Fruit fly (Drosophila melanogaster) whole organism, embryonic: Measurements from ENCODE around the gene CG10621.
A peak's percentile ranks its signal among the peaks of the same experiment; 100 is the strongest.

Experiments
- B-H2 ChIP-seq: fragments of 200-800 bp; sonication (Bioruptor generic); optimal IDR thresholded peaks from 2 replicates; lab custom pipeline; 2018; ENCODE audit warnings: missing biosample characterization, mild to moderate bottlenecking, missing genetic modification characterization
- CG10321 ChIP-seq: fragments of 200-800 bp; sonication (Bioruptor generic); IDR thresholded peaks from 2 replicates; pipeline ENCODE4 v1.3.6; 2022; ENCODE audit warnings: missing biosample characterization, missing genetic modification characterization
- CG10565 ChIP-seq: fragments of 200-800 bp; sonication (Bioruptor generic); optimal IDR thresholded peaks from 3 replicates; lab custom pipeline; 2016; ENCODE audit warnings: missing biosample characterization, mild to moderate bottlenecking, missing genetic modification characterization
- CG10979 ChIP-seq: fragments of 200-800 bp; sonication (Bioruptor generic); optimal IDR thresholded peaks from 2 replicates; lab custom pipeline; 2018; ENCODE audit warnings: missing biosample characterization, mild to moderate bottlenecking, missing genetic modification characterization, moderate library complexity
- CG11247 ChIP-seq: fragments of 200-800 bp; sonication (Bioruptor generic); IDR thresholded peaks from 2 replicates; pipeline ENCODE4 v1.3.6; 2022; ENCODE audit warnings: missing biosample characterization, missing genetic modification characterization
- CG12071 ChIP-seq: fragments of 200-800 bp; sonication (Bioruptor generic); optimal IDR thresholded peaks from 3 replicates; lab custom pipeline; 2018; ENCODE audit warnings: missing biosample characterization, mild to moderate bottlenecking, missing genetic modification characterization
- CG12299 ChIP-seq: fragments of 200-800 bp; sonication (Bioruptor generic); optimal IDR thresholded peaks from 2 replicates; lab custom pipeline; 2018; ENCODE audit warnings: missing biosample characterization, mild to moderate bottlenecking, missing genetic modification characterization
- CG13424 ChIP-seq: fragments of 200-800 bp; sonication (Bioruptor generic); optimal IDR thresholded peaks from 2 replicates; lab custom pipeline; 2019; ENCODE audit warnings: missing biosample characterization, mild to moderate bottlenecking, missing genetic modification characterization, moderate library complexity
- CG13775 ChIP-seq: fragments of 200-800 bp; sonication (Bioruptor generic); optimal IDR thresholded peaks from 3 replicates; lab custom pipeline; 2017; ENCODE audit warnings: missing biosample characterization, mild to moderate bottlenecking, missing genetic modification characterization
- CG13894 ChIP-seq: fragments of 200-800 bp; sonication (Bioruptor generic); optimal IDR thresholded peaks from 3 replicates; lab custom pipeline; 2018; ENCODE audit warnings: missing biosample characterization, mild to moderate bottlenecking, missing genetic modification characterization, moderate library complexity
- CG14441 ChIP-seq: fragments of 200-800 bp; sonication (Bioruptor generic); IDR thresholded peaks from 2 replicates; pipeline ENCODE4 v1.3.6; 2022; ENCODE audit warnings: missing biosample characterization, missing genetic modification characterization
- CG14965 ChIP-seq: fragments of 200-800 bp; sonication (Bioruptor generic); optimal IDR thresholded peaks from 2 replicates; lab custom pipeline; 2016; ENCODE audit warnings: missing biosample characterization, missing genetic modification characterization, borderline replicate concordance
- CG15601 ChIP-seq: fragments of 200-800 bp; sonication (Bioruptor generic); optimal IDR thresholded peaks from 3 replicates; lab custom pipeline; 2019; ENCODE audit warnings: missing biosample characterization, mild to moderate bottlenecking, missing genetic modification characterization, moderate library complexity
- CG1602 ChIP-seq: fragments of 200-800 bp; sonication (Bioruptor generic); optimal IDR thresholded peaks from 3 replicates; lab custom pipeline; 2016; ENCODE audit warnings: missing biosample characterization, missing genetic modification characterization
- CG2875 ChIP-seq: fragments of 200-800 bp; sonication (Bioruptor generic); optimal IDR thresholded peaks from 2 replicates; lab custom pipeline; 2017; ENCODE audit warnings: missing biosample characterization, mild to moderate bottlenecking, missing genetic modification characterization, missing genetic modification reagents
- CG31441 ChIP-seq: fragments of 200-800 bp; sonication (Bioruptor generic); IDR thresholded peaks from 2 replicates; pipeline ENCODE4 v1.3.6; 2022; ENCODE audit warnings: missing biosample characterization, missing genetic modification characterization
- CG34224 ChIP-seq: fragments of 200-800 bp; sonication (Bioruptor generic); IDR thresholded peaks from 3 replicates; pipeline ENCODE4 v1.3.6; 2022; ENCODE audit warnings: missing biosample characterization, missing genetic modification characterization; ENCODE audit not compliant: partially characterized antibody
- CG4282 ChIP-seq: fragments of 200-800 bp; sonication (Bioruptor generic); optimal IDR thresholded peaks from 2 replicates; lab custom pipeline; 2016; ENCODE audit warnings: missing biosample characterization, missing genetic modification characterization
- CG43689 ChIP-seq: fragments of 200-800 bp; sonication (Bioruptor generic); IDR thresholded peaks from 2 replicates; pipeline ENCODE4 v1.3.6; 2022; ENCODE audit warnings: missing biosample characterization, missing genetic modification characterization
- CG4820 ChIP-seq: fragments of 200-800 bp; sonication (Bioruptor generic); optimal IDR thresholded peaks from 3 replicates; lab custom pipeline; 2016; ENCODE audit warnings: missing biosample characterization, missing genetic modification characterization
- CG6175 ChIP-seq: fragments of 200-800 bp; sonication (Bioruptor generic); IDR thresholded peaks from 3 replicates; pipeline ENCODE4 v1.3.6; 2022; ENCODE audit warnings: missing biosample characterization, missing genetic modification characterization
- CG6765 ChIP-seq: fragments of 200-800 bp; sonication (Bioruptor generic); optimal IDR thresholded peaks from 3 replicates; lab custom pipeline; 2017; ENCODE audit warnings: missing biosample characterization, mild to moderate bottlenecking, missing genetic modification characterization
- CHES-1-like ChIP-seq: fragments of 200-800 bp; sonication (Bioruptor generic); optimal IDR thresholded peaks from 2 replicates; lab custom pipeline; 2016; ENCODE audit warnings: missing biosample characterization, missing genetic modification characterization
- Camta ChIP-seq: fragments of 200-800 bp; sonication (Bioruptor generic); optimal IDR thresholded peaks from 2 replicates; lab custom pipeline; 2016; ENCODE audit warnings: missing biosample characterization, missing genetic modification characterization
- Chrac-16 ChIP-seq: fragments of 200-800 bp; sonication (Bioruptor generic); optimal IDR thresholded peaks from 3 replicates; lab custom pipeline; 2016; ENCODE audit warnings: missing biosample characterization, missing genetic modification characterization
- D19A ChIP-seq: fragments of 200-800 bp; optimal IDR thresholded peaks from 3 replicates; lab custom pipeline; 2019; ENCODE audit warnings: missing biosample characterization, mild to moderate bottlenecking, missing genetic modification characterization, moderate library complexity
- Dfd ChIP-seq, 2 experiments: fragments of >200 bp; optimal IDR thresholded peaks; 2 replicates each; lab custom pipeline; 2017; ENCODE audit warnings: missing biosample characterization in 2 of 2, missing genetic modification characterization in 2 of 2
- Hmx ChIP-seq: fragments of 200-800 bp; sonication (Bioruptor generic); optimal IDR thresholded peaks from 2 replicates; lab custom pipeline; 2016; ENCODE audit warnings: missing biosample characterization, missing genetic modification characterization
- Hr3 ChIP-seq: fragments of 200-800 bp; sonication (Bioruptor generic); optimal IDR thresholded peaks from 3 replicates; lab custom pipeline; 2016; ENCODE audit warnings: missing biosample characterization, missing genetic modification characterization
- Mad ChIP-seq: fragments of 200-800 bp; sonication (Bioruptor generic); optimal IDR thresholded peaks from 2 replicates; lab custom pipeline; 2016; ENCODE audit warnings: missing biosample characterization, missing genetic modification characterization
- NC2β ChIP-seq: fragments of 200-800 bp; sonication (Bioruptor generic); optimal IDR thresholded peaks from 2 replicates; lab custom pipeline; 2016; ENCODE audit warnings: missing biosample characterization, missing genetic modification characterization
- Ravus ChIP-seq: fragments of 200-800 bp; sonication (Bioruptor generic); IDR thresholded peaks from 2 replicates; pipeline ENCODE4 v1.3.6; 2022; ENCODE audit warnings: missing biosample characterization, missing genetic modification characterization
- Sox100B ChIP-seq: fragments of 200-800 bp; sonication (Bioruptor generic); optimal IDR thresholded peaks from 3 replicates; lab custom pipeline; 2018; ENCODE audit warnings: missing biosample characterization, mild to moderate bottlenecking, missing genetic modification characterization
- bcd ChIP-seq: fragments of 200-800 bp; sonication (Bioruptor generic); optimal IDR thresholded peaks from 2 replicates; lab custom pipeline; 2017; ENCODE audit warnings: missing biosample characterization, mild to moderate bottlenecking, missing genetic modification characterization
- dan ChIP-seq: fragments of 200-800 bp; sonication (Bioruptor generic); IDR thresholded peaks from 2 replicates; pipeline ENCODE4 v1.3.6; 2022; ENCODE audit warnings: missing biosample characterization, missing genetic modification characterization
- dysf ChIP-seq: fragments of 200-800 bp; sonication (Bioruptor generic); IDR thresholded peaks from 3 replicates; pipeline ENCODE4 v1.3.6; 2022; ENCODE audit warnings: missing biosample characterization, missing genetic modification characterization
- fd3F ChIP-seq: fragments of 200-800 bp; sonication (Bioruptor generic); optimal IDR thresholded peaks from 2 replicates; lab custom pipeline; 2018; ENCODE audit warnings: missing biosample characterization, mild to moderate bottlenecking, missing genetic modification characterization, moderate library complexity
- grau ChIP-seq: fragments of 200-800 bp; optimal IDR thresholded peaks from 3 replicates; lab custom pipeline; 2019; ENCODE audit warnings: missing biosample characterization, mild to moderate bottlenecking, missing genetic modification characterization, moderate library complexity
- h ChIP-seq: fragments of >200 bp; optimal IDR thresholded peaks from 2 replicates; lab custom pipeline; 2017
- hkb ChIP-seq, 2 experiments: fragments of 200-800 bp in 1 of 2; fragments of >200 bp in 1 of 2; sonication (Bioruptor generic) in 1 of 2; IDR thresholded peaks in 1 of 2; optimal IDR thresholded peaks in 1 of 2; 2 replicates each; pipeline versions ENCODE4 v1.3.6 to Lab custom; 2017 to 2022; ENCODE audit warnings: missing biosample characterization in 1 of 2, missing genetic modification characterization in 1 of 2
- nom ChIP-seq: fragments of 200-800 bp; sonication (Bioruptor generic); optimal IDR thresholded peaks from 2 replicates; lab custom pipeline; 2017; ENCODE audit warnings: missing biosample characterization, missing genetic modification characterization, mild to moderate bottlenecking, moderate library complexity, missing genetic modification reagents
- oc ChIP-seq: fragments of 200-800 bp; sonication (Bioruptor generic); optimal IDR thresholded peaks from 2 replicates; lab custom pipeline; 2018; ENCODE audit warnings: missing biosample characterization, mild to moderate bottlenecking, missing genetic modification characterization, moderate library complexity
- rib ChIP-seq: fragments of 200-800 bp; sonication (Bioruptor generic); IDR thresholded peaks from 2 replicates; pipeline ENCODE4 v1.3.6; 2022; ENCODE audit warnings: missing biosample characterization, missing genetic modification characterization
- scrt ChIP-seq: fragments of 200-800 bp; sonication (Bioruptor generic); optimal IDR thresholded peaks from 2 replicates; lab custom pipeline; 2018; ENCODE audit warnings: missing biosample characterization, mild to moderate bottlenecking, missing genetic modification characterization, moderate library complexity
- sim ChIP-seq: fragments of 200-800 bp; sonication (Bioruptor generic); IDR thresholded peaks from 2 replicates; pipeline ENCODE4 v1.3.6; 2022; ENCODE audit warnings: missing biosample characterization, missing genetic modification characterization
- stc ChIP-seq: fragments of 200-800 bp; sonication (Bioruptor generic); IDR thresholded peaks from 2 replicates; pipeline ENCODE4 v1.3.6; 2022; ENCODE audit warnings: missing biosample characterization, missing genetic modification characterization
- tll ChIP-seq, 2 experiments: fragments of 200-800 bp in 1 of 2; fragments of >200 bp in 1 of 2; sonication (Bioruptor generic) in 1 of 2; optimal IDR thresholded peaks; 2 replicates each; lab custom pipeline; 2017 to 2019; ENCODE audit warnings: missing biosample characterization in 2 of 2, missing genetic modification characterization in 2 of 2, mild to moderate bottlenecking in 1 of 2, moderate library complexity in 1 of 2
- ttk ChIP-seq: fragments of 200-800 bp; sonication (Bioruptor generic); IDR thresholded peaks from 2 replicates; pipeline ENCODE4 v2.1.2; 2022; ENCODE audit warnings: missing biosample characterization, missing genetic modification characterization
- tx ChIP-seq: fragments of 200-800 bp; sonication (Bioruptor generic); optimal IDR thresholded peaks from 2 replicates; lab custom pipeline; 2016; ENCODE audit warnings: missing biosample characterization, missing genetic modification characterization
- vvl ChIP-seq: fragments of 200-800 bp; sonication (Bioruptor generic); IDR thresholded peaks from 2 replicates; pipeline ENCODE4 v1.3.6; 2022; ENCODE audit warnings: missing biosample characterization, missing genetic modification characterization
- zfh2 ChIP-seq: fragments of 200-800 bp; sonication (Bioruptor generic); optimal IDR thresholded peaks from 2 replicates; lab custom pipeline; 2016; ENCODE audit warnings: missing biosample characterization, missing genetic modification characterization

The CG10621 gene

dm6 chr2L:18957142-18957674 lies 3.0 kb upstream of the CG10621 start, which contains the start of gene Bhmt (continued):
- TF ChIP-seq dysf (GFP tag; lab: Robert Waterston, UW) (peak; percentile 80), CG6175 (no peak; the same call in 2 of the 3 replicates), nom (GFP tag; lab: Kevin White, UChicago) (peak; percentile 56), ttk (no peak), B-H2 (peak; percentile 46), zfh2 (GFP tag; lab: Kevin White, UChicago) (peak; percentile 14), Dfd (GFP tag; optimal IDR thresholded peaks at IDR 0.05; lab: Kevin White, UChicago) (no peak), scrt (peak; percentile 66), CG14965 (GFP tag; lab: Kevin White, UChicago) (no peak), stc (GFP tag; lab: Robert Waterston, UW) (peak; percentile 68), CG15601 (tag; lab: Kevin White, UChicago) (peak; percentile 44), CHES-1-like (GFP tag; lab: Kevin White, UChicago) (no peak), Ravus (GFP tag; lab: Robert Waterston, UW) (peak; percentile 47), Chrac-16 (GFP tag; lab: Kevin White, UChicago) (peak; percentile 22), fd3F (peak; percentile 60), rib (peak; percentile 16; the same call in 1 of the 2 replicates), CG34224 (GFP tag; lab: Robert Waterston, UW) (no peak), CG13775 (GFP tag; lab: Kevin White, UChicago) (peak; percentile 51), CG10565 (GFP tag; lab: Kevin White, UChicago) (no peak), Hr3 (GFP tag; lab: Kevin White, UChicago) (peak; percentile 47), dan (GFP tag; lab: Robert Waterston, UW) (no peak), Mad (GFP tag; lab: Kevin White, UChicago) (no peak), sim (GFP tag; lab: Robert Waterston, UW) (no peak), h (lab: Kevin White, UChicago) (no peak), CG11247 (GFP tag; lab: Robert Waterston, UW) (peak; percentile 74), CG4820 (GFP tag; lab: Kevin White, UChicago) (peak; percentile 40), hkb (optimal IDR thresholded peaks at IDR 0.05; lab: Kevin White, UChicago) (no peak), hkb (GFP tag; IDR thresholded peaks at IDR 0.05; lab: Robert Waterston, UW) (peak; percentile 73), D19A (tag; lab: Kevin White, UChicago) (peak; percentile 81), grau (tag; lab: Kevin White, UChicago) (peak; percentile 96), CG4282 (GFP tag; lab: Kevin White, UChicago) (no peak), CG6765 (no peak), vvl (GFP tag; lab: Robert Waterston, UW) (peak; percentile 80), CG13894 (tag; lab: Kevin White, UChicago) (no peak), CG13424 (peak; percentile 58), tll (GFP tag; optimal IDR thresholded peaks at IDR 0.05; lab: Kevin White, UChicago) (no peak), bcd (GFP tag; lab: Kevin White, UChicago) (peak; percentile 62), Camta (GFP tag; lab: Kevin White, UChicago) (no peak), CG1602 (GFP tag; lab: Kevin White, UChicago) (peak; percentile 20), CG14441 (peak; percentile 78), CG12071 (peak; percentile 13), CG43689 (GFP tag; lab: Robert Waterston, UW) (no peak), NC2β (GFP tag; lab: Kevin White, UChicago) (no peak), Hmx (GFP tag; lab: Kevin White, UChicago) (no peak), tx (GFP tag; lab: Kevin White, UChicago) (no peak), CG31441 (GFP tag; lab: Robert Waterston, UW) (no peak; the same call in none of the 2 replicates), Sox100B (GFP tag; lab: Kevin White, UChicago) (peak; percentile 56), CG10979 (tag; lab: Kevin White, UChicago) (peak; percentile 41), oc (tag; lab: Kevin White, UChicago) (no peak), CG10321 (GFP tag; lab: Robert Waterston, UW) (no peak), CG12299 (peak; percentile 47), CG2875 (GFP tag; lab: Kevin White, UChicago) (no peak)
